Worm (Caenorhabditis elegans): ENCODE measurements around the gene D2096.10.

Gene D2096.10

ce11 chrIV:8431567-8432458 lies 42.8 kb upstream of the D2096.10 start (continued):
- TF ChIP-seq hmg-1.1 (GFP tag; IDR thresholded peaks at IDR 0.05) (peak; percentile 78), ceh-32 (tag; optimal IDR thresholded peaks at IDR 0.05; ENCODE audit: poor library complexity) (no peak), lin-38 (GFP tag; IDR thresholded peaks at IDR 0.05) (peak; percentile 53), snpc-1.2 (GFP tag; IDR thresholded peaks at IDR 0.05) (peak; percentile 24; the same call in 1 of the 2 replicates), egl-43 (GFP tag; IDR thresholded peaks at IDR 0.05) (peak; percentile 73), ctbp-1 (GFP tag; IDR thresholded peaks at IDR 0.05) (peak; percentile 41; the same call in 1 of the 2 replicates), dmd-8 (GFP tag; IDR thresholded peaks at IDR 0.05) (peak; percentile 73), ceh-20 (GFP tag; IDR thresholded peaks at IDR 0.05) (peak; percentile 60), nhr-6 (tag; optimal IDR thresholded peaks at IDR 0.05) (peak; percentile 38), mdt-29 (GFP tag; IDR thresholded peaks at IDR 0.05) (peak; percentile 9), unc-39 (tag; optimal IDR thresholded peaks at IDR 0.05) (no peak), ceh-82 (tag; optimal IDR thresholded peaks at IDR 0.05) (no peak), zfp-3 (GFP tag; conservative IDR thresholded peaks at IDR 0.05) (peak; percentile 71; the same call in 1 of the 2 replicates), nhr-237 (tag; optimal IDR thresholded peaks at IDR 0.05) (no peak), arid-1 (GFP tag; conservative IDR thresholded peaks at IDR 0.05) (peak; percentile 82), F37D6.2 (tag; optimal IDR thresholded peaks at IDR 0.05) (peak; percentile 20), F49E8.2 (tag; optimal IDR thresholded peaks at IDR 0.05; ENCODE audit: borderline replicate concordance) (no peak), hlh-11 (tag; optimal IDR thresholded peaks at IDR 0.05) (peak; percentile 79), ztf-11 (tag; optimal IDR thresholded peaks at IDR 0.05) (no peak), ztf-7 (tag; optimal IDR thresholded peaks at IDR 0.05) (no peak), php-3 (GFP tag; IDR thresholded peaks at IDR 0.05) (peak; percentile 65), rbr-2 (tag; optimal IDR thresholded peaks at IDR 0.05) (peak; percentile 24), nhr-102 (tag; optimal IDR thresholded peaks at IDR 0.05) (peak; percentile 24), lin-15B (tag; optimal IDR thresholded peaks at IDR 0.05) (peak; percentile 2), F10B5.3 (tag; optimal IDR thresholded peaks at IDR 0.05) (no peak), lin-29 (GFP tag; IDR thresholded peaks at IDR 0.05) (no peak), nhr-111 (GFP tag; optimal IDR thresholded peaks at IDR 0.05) (peak; percentile 27), madf-9 (GFP tag; conservative IDR thresholded peaks at IDR 0.05) (peak; percentile 29; the same call in 1 of the 2 replicates), lin-39 (tag; optimal IDR thresholded peaks at IDR 0.05) (peak; percentile 73), lsy-2 (tag; optimal IDR thresholded peaks at IDR 0.05) (peak; percentile 62 to 89), Y48G9A.11 (GFP tag; IDR thresholded peaks at IDR 0.05) (peak; percentile 36), nhr-77 (tag; optimal IDR thresholded peaks at IDR 0.05) (no peak), lim-7 (GFP tag; IDR thresholded peaks at IDR 0.05) (no peak; the same call in 1 of the 2 replicates), ceh-28 (tag; optimal IDR thresholded peaks at IDR 0.05) (peak; percentile 81), Y75B8A.6 (GFP tag; IDR thresholded peaks at IDR 0.05) (0 out of 2 replicates have a peak, but pooled peaks have one; percentile 17), tag-97 (GFP tag; IDR thresholded peaks at IDR 0.05) (no peak), T26A8.4 (GFP tag; IDR thresholded peaks at IDR 0.05) (no peak), dve-1 (tag; optimal IDR thresholded peaks at IDR 0.05; ENCODE audit: insufficient read depth) (peak; percentile 61), F26F4.8 (GFP tag; conservative IDR thresholded peaks at IDR 0.05) (no peak), nhr-25 (tag; optimal IDR thresholded peaks at IDR 0.05; ENCODE audit: borderline replicate concordance, insufficient read depth) (no peak), cey-2 (tag; optimal IDR thresholded peaks at IDR 0.05; ENCODE audit: borderline replicate concordance, insufficient read depth) (no peak), nhr-42 (GFP tag; IDR thresholded peaks at IDR 0.05) (peak; percentile 92), nhr-28 (tag; optimal IDR thresholded peaks at IDR 0.05) (peak; percentile 59), hif-1 (tag; optimal IDR thresholded peaks at IDR 0.05) (peak in 1 of 2 experiments; percentile 29), zfp-2 (tag; optimal IDR thresholded peaks at IDR 0.05) (no peak), mes-2 (tag; optimal IDR thresholded peaks at IDR 0.05; ENCODE audit: poor library complexity, severe bottlenecking) (peak; percentile 83), ZK546.5 (tag; optimal IDR thresholded peaks at IDR 0.05) (no peak), daf-8 (GFP tag; IDR thresholded peaks at IDR 0.05) (no peak)

Data from whole organism, L4 larva.